Worm (Caenorhabditis elegans) whole organism, L3 larva: ENCODE data around the gene F57F4.1.

Experiments used
- R02D3.7 ChIP-seq: fragments of 150-350 bp; optimal IDR thresholded peaks from 2 replicates; lab custom pipeline; 2014; ENCODE audit warnings: missing biosample characterization, missing genetic modification characterization
- ama-1 ChIP-seq: fragments of 150-350 bp; optimal IDR thresholded peaks from 2 replicates; lab custom pipeline; 2018
- ceh-16 ChIP-seq: sonication (generic microtip); optimal IDR thresholded peaks from 2 replicates; lab custom pipeline; 2017; ENCODE audit warnings: missing biosample characterization, missing genetic modification characterization
- ceh-28 ChIP-seq: fragments of 150-350 bp; optimal IDR thresholded peaks from 2 replicates; lab custom pipeline; 2014; ENCODE audit warnings: missing biosample characterization, missing genetic modification reagents, missing genetic modification characterization
- daf-12 ChIP-seq: fragments of 150-350 bp; optimal IDR thresholded peaks from 2 replicates; lab custom pipeline; 2014; ENCODE audit warnings: missing biosample characterization, missing genetic modification reagents, missing genetic modification characterization
- egl-5 ChIP-seq: fragments of 150-350 bp; optimal IDR thresholded peaks from 2 replicates; lab custom pipeline; 2017; ENCODE audit warnings: missing biosample characterization, missing genetic modification reagents, missing genetic modification characterization, inconsistent platforms
- elt-1 ChIP-seq: fragments of 150-350 bp; optimal IDR thresholded peaks from 2 replicates; lab custom pipeline; 2014; ENCODE audit warnings: missing biosample characterization, missing genetic modification characterization
- elt-2 ChIP-seq: sonication (generic microtip); optimal IDR thresholded peaks from 2 replicates; lab custom pipeline; 2016; ENCODE audit warnings: missing genetic modification reagents, mild to moderate bottlenecking, missing genetic modification characterization, missing compliant biosample characterization
- elt-3 ChIP-seq, 3 experiments: fragments of 150-350 bp in 1 of 3; sonication (generic microtip) in 2 of 3; optimal IDR thresholded peaks; 2 replicates in 2 of 3; 4 replicates in 1 of 3; lab custom pipeline; 2014 to 2017; ENCODE audit warnings: missing biosample characterization in 3 of 3, missing genetic modification characterization in 3 of 3
- eor-1 ChIP-seq, 2 experiments: fragments of 150-350 bp; optimal IDR thresholded peaks; 2 replicates each; lab custom pipeline; 2014 to 2018; ENCODE audit warnings: missing biosample characterization in 2 of 2, missing genetic modification characterization in 2 of 2
- fkh-10 ChIP-seq: sonication (generic microtip); optimal IDR thresholded peaks from 2 replicates; lab custom pipeline; 2017; ENCODE audit warnings: missing biosample characterization, missing genetic modification reagents, missing genetic modification characterization
- fos-1 ChIP-seq: fragments of 150-350 bp; optimal IDR thresholded peaks from 2 replicates; lab custom pipeline; 2014; ENCODE audit warnings: missing biosample characterization, missing genetic modification characterization
- hmg-11 ChIP-seq: sonication (generic microtip); optimal IDR thresholded peaks from 2 replicates; lab custom pipeline; 2016; ENCODE audit warnings: missing genetic modification characterization, missing compliant biosample characterization
- lin-15B ChIP-seq: fragments of 150-350 bp; optimal IDR thresholded peaks from 2 replicates; lab custom pipeline; 2014; ENCODE audit warnings: missing biosample characterization, missing genetic modification characterization
- lin-39 ChIP-seq: fragments of 150-350 bp; optimal IDR thresholded peaks from 2 replicates; lab custom pipeline; 2018; ENCODE audit warnings: missing biosample characterization, missing genetic modification reagents, missing genetic modification characterization
- lsy-12 ChIP-seq: sonication (generic microtip); optimal IDR thresholded peaks from 2 replicates; lab custom pipeline; 2016; ENCODE audit warnings: mild to moderate bottlenecking, missing genetic modification characterization, missing compliant biosample characterization
- mml-1 ChIP-seq: fragments of 150-350 bp; sonication (generic microtip); optimal IDR thresholded peaks from 3 replicates; lab custom pipeline; 2014; ENCODE audit warnings: missing biosample characterization, missing genetic modification characterization
- nfya-1 ChIP-seq: sonication (generic microtip); optimal IDR thresholded peaks from 2 replicates; lab custom pipeline; 2017; ENCODE audit warnings: missing genetic modification characterization, mild to moderate bottlenecking, missing compliant biosample characterization, antibody characterized with exemption, moderate library complexity; ENCODE audit not compliant: insufficient read depth
- nhr-11 ChIP-seq: fragments of 150-350 bp; optimal IDR thresholded peaks from 2 replicates; lab custom pipeline; 2014; ENCODE audit warnings: missing biosample characterization, missing genetic modification characterization
- nhr-12 ChIP-seq: fragments of 150-350 bp; optimal IDR thresholded peaks from 2 replicates; lab custom pipeline; 2014; ENCODE audit warnings: missing biosample characterization, missing genetic modification characterization
- nhr-23 ChIP-seq: fragments of 150-350 bp; optimal IDR thresholded peaks from 2 replicates; lab custom pipeline; 2014; ENCODE audit warnings: missing biosample characterization, missing genetic modification reagents, missing genetic modification characterization
- nhr-237 ChIP-seq: fragments of 150-350 bp; optimal IDR thresholded peaks from 2 replicates; lab custom pipeline; 2014; ENCODE audit warnings: missing biosample characterization, missing genetic modification characterization
- nhr-25 ChIP-seq: sonication (generic microtip); optimal IDR thresholded peaks from 2 replicates; lab custom pipeline; 2017; ENCODE audit warnings: missing biosample characterization, missing genetic modification characterization
- nhr-43 ChIP-seq: sonication (generic microtip); optimal IDR thresholded peaks from 2 replicates; lab custom pipeline; 2016; ENCODE audit warnings: mild to moderate bottlenecking, missing genetic modification characterization, missing compliant biosample characterization; ENCODE audit not compliant: poor library complexity, severe bottlenecking
- nhr-67 ChIP-seq: fragments of 150-350 bp; optimal IDR thresholded peaks from 2 replicates; lab custom pipeline; 2014; ENCODE audit warnings: missing biosample characterization, missing genetic modification characterization
- nhr-76 ChIP-seq: fragments of 150-350 bp; sonication (generic microtip); optimal IDR thresholded peaks from 5 replicates; lab custom pipeline; 2014; ENCODE audit warnings: missing biosample characterization, missing genetic modification characterization
- nhr-77 ChIP-seq: fragments of 150-350 bp; optimal IDR thresholded peaks from 2 replicates; lab custom pipeline; 2014; ENCODE audit warnings: missing biosample characterization, missing genetic modification characterization
- pha-4 ChIP-seq: fragments of 150-350 bp; optimal IDR thresholded peaks from 2 replicates; lab custom pipeline; 2014; ENCODE audit warnings: missing biosample characterization, missing genetic modification reagents, missing genetic modification characterization
- pqm-1 ChIP-seq: fragments of 150-350 bp; optimal IDR thresholded peaks from 2 replicates; lab custom pipeline; 2017; ENCODE audit warnings: missing biosample characterization, missing genetic modification characterization, inconsistent platforms
- sea-2 ChIP-seq: fragments of 150-350 bp; sonication (generic microtip); optimal IDR thresholded peaks from 4 replicates; lab custom pipeline; 2014; ENCODE audit warnings: missing biosample characterization, missing genetic modification reagents, missing genetic modification characterization
- skn-1 ChIP-seq: fragments of 150-350 bp; optimal IDR thresholded peaks from 2 replicates; lab custom pipeline; 2014; ENCODE audit warnings: missing biosample characterization, missing genetic modification characterization
- snpc-4 ChIP-seq: fragments of 150-350 bp; optimal IDR thresholded peaks from 2 replicates; lab custom pipeline; 2014; ENCODE audit warnings: missing biosample characterization, missing genetic modification characterization
- unc-39 ChIP-seq: sonication (generic microtip); optimal IDR thresholded peaks from 4 replicates; lab custom pipeline; 2017; ENCODE audit warnings: missing biosample characterization, missing genetic modification characterization
- unc-62 ChIP-seq: fragments of 150-350 bp; sonication (generic microtip); optimal IDR thresholded peaks from 4 replicates; lab custom pipeline; 2014; ENCODE audit warnings: missing biosample characterization, missing genetic modification reagents, missing genetic modification characterization
- zag-1 ChIP-seq: fragments of 150-350 bp; optimal IDR thresholded peaks from 2 replicates; lab custom pipeline; 2014; ENCODE audit warnings: missing biosample characterization, missing genetic modification characterization
- ztf-11 ChIP-seq: fragments of 150-350 bp; optimal IDR thresholded peaks from 2 replicates; lab custom pipeline; 2014; ENCODE audit warnings: missing biosample characterization, missing genetic modification characterization
- ztf-4 ChIP-seq: fragments of 150-350 bp; optimal IDR thresholded peaks from 2 replicates; lab custom pipeline; 2014; ENCODE audit warnings: missing biosample characterization, missing genetic modification characterization

The F57F4.1 gene

DNA sequence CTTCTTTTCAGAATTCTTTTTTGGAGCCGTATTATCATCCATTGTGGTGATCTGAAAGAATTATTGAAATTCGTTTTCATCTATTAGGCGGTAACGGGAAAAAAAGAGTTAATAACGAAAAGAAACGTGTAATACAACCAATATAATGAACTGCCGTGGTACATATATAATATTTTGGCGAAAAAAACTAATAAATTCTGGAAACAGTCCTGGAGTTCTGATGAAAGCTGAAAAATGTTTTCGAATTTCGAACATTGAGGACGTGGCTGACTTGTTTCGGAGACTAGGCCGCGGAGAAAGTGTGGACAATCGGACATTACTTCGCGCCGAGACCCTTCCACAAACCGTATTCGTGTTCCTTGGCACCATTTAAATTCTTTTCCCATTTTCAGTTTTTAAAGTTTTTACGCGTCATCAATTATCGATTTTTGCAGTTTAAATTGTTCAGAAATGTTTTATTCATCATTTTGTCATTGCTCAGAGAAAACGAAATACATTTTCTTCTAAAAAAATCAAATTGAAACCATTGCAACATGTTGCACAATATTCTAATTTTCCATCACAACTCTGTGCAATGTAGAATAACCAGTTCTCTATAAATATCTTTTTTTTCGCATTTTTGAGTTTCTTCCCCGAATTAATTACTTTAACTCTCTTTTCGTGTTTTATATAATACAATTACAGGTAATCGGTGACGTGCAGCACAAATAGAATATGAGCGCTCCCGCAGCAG is 43.3 kb downstream of the F57F4.1 start, which contains the start of the genes gad-1 and erfa-1:
Gene gad-1 (minus strand): TSS at position 51 of the 733 bp plus-strand sequence.
Gene erfa-1 (plus strand): TSS at position 683 of the 733 bp plus-strand sequence.
- TF ChIP-seq pqm-1 (tag; lab: Kevin White, UChicago) (no peak), ceh-28 (tag; lab: Kevin White, UChicago) (peak; percentile 68), nhr-23 (tag; lab: Kevin White, UChicago) (peak; percentile 60), lin-15B (tag; lab: Kevin White, UChicago) (peak; percentile 95), nhr-12 (tag; lab: Kevin White, UChicago) (no peak), snpc-4 (no peak), nhr-25 (tag; lab: Kevin White, UChicago) (peak; percentile 77), nhr-43 (peak; percentile 46), elt-2 (tag; lab: Kevin White, UChicago) (peak; percentile 39), nfya-1 (tag; lab: Kevin White, UChicago) (peak; percentile 82), hmg-11 (peak; percentile 42), sea-2 (GFP tag; lab: Kevin White, UChicago) (no peak), egl-5 (tag; lab: Kevin White, UChicago) (no peak), ama-1 (peak; percentile 18), lin-39 (tag; lab: Kevin White, UChicago) (peak; percentile 87), pha-4 (tag; lab: Kevin White, UChicago) (peak; percentile 76), elt-1 (tag; lab: Kevin White, UChicago) (no peak)
- TF ChIP-seq, all 47 proteins: peak for 11

DNA sequence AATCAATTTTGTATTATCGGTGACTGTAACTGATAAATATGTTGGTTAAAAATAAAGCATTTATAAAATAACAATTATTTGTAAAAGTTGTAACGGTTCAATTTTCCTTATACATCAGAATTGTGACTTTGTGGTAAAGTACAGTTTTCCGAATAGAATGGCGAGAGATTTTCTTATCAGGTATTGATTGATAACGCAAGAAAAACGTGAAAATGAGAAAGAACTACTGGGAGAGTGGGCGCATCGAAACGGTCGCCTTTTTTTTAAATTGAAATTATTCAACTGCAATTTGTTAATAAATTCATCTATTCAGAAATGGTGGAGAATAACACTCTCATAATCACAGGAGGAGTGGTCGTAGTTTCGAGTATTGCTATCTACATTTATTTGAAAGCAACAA is 46.1 kb downstream of the F57F4.1 start, which contains the start of gene hpo-19:
Gene hpo-19 (plus strand): TSS at position 314 of the 400 bp plus-strand sequence.
- peak; percentile 55 for TF ChIP-seq elt-2 (tag; lab: Kevin White, UChicago)
- no peak for TF ChIP-seq ceh-16

ce11 chrV:6438601-6439000 is 48.3 kb downstream of the F57F4.1 start, which contains the start of gene T05H4.4:
TSS of gene T05H4.4 (plus strand) at chrV:6438901.
- TF ChIP-seq mml-1 (tag; lab: Kevin White, UChicago) (no peak), R02D3.7 (tag; lab: Kevin White, UChicago) (no peak), nhr-23 (tag; lab: Kevin White, UChicago) (no peak), lsy-12 (tag; lab: Kevin White, UChicago) (no peak), zag-1 (no peak), nhr-76 (tag; lab: Kevin White, UChicago) (no peak), sea-2 (GFP tag; lab: Kevin White, UChicago) (no peak), nhr-12 (tag; lab: Kevin White, UChicago) (no peak), nhr-25 (tag; lab: Kevin White, UChicago) (no peak), eor-1 (tag; optimal IDR thresholded peaks at IDR 0.05; lab: Kevin White, UChicago) (no peak), unc-39 (tag; lab: Kevin White, UChicago) (no peak), skn-1 (no peak), hmg-11 (no peak), nhr-67 (no peak), elt-3 (tag; optimal IDR thresholded peaks at IDR 0.05; lab: Kevin White, UChicago) (no peak), lin-15B (tag; lab: Kevin White, UChicago) (no peak)
- TF ChIP-seq, all 47 proteins: peak for 0

ce11 chrV:6441613-6442012 is 51.4 kb downstream of the F57F4.1 start, which contains the start of gene T05H4.15:
TSS of gene T05H4.15 (minus strand) at chrV:6441713.
- no peak for TF ChIP-seq nhr-237
- TF ChIP-seq elt-1 (tag; lab: Kevin White, UChicago), result no peak
- no peak for TF ChIP-seq lin-39 (tag; lab: Kevin White, UChicago)
- TF ChIP-seq nhr-12 (tag; lab: Kevin White, UChicago), result no peak
- no peak for TF ChIP-seq nhr-25 (tag; lab: Kevin White, UChicago)
- TF ChIP-seq elt-2 (tag; lab: Kevin White, UChicago), result no peak
- TF ChIP-seq ceh-16, result no peak
- no peak for TF ChIP-seq fos-1
- TF ChIP-seq unc-62 (GFP tag; lab: Kevin White, UChicago), result no peak
- no peak for TF ChIP-seq eor-1 (tag; optimal IDR thresholded peaks at IDR 0.05; lab: Kevin White, UChicago)
- no peak for TF ChIP-seq snpc-4
- TF ChIP-seq nhr-11 (tag; lab: Kevin White, UChicago), result no peak

ce11 chrV:6442037-6442436 is 51.8 kb downstream of the F57F4.1 start, which contains the start of gene T05H4.3:
TSS of gene T05H4.3 (plus strand) at chrV:6442337.
- no peak for TF ChIP-seq nhr-77
- TF ChIP-seq daf-12 (tag; lab: Kevin White, UChicago), result no peak
- TF ChIP-seq elt-1 (tag; lab: Kevin White, UChicago), result no peak
- no peak for TF ChIP-seq mml-1 (tag; lab: Kevin White, UChicago)
- TF ChIP-seq ztf-4 (tag; lab: Kevin White, UChicago), result no peak
- no peak for TF ChIP-seq R02D3.7 (tag; lab: Kevin White, UChicago)
- no peak for TF ChIP-seq nfya-1 (tag; lab: Kevin White, UChicago)
- TF ChIP-seq lin-39 (tag; lab: Kevin White, UChicago), result no peak
- TF ChIP-seq fkh-10, result no peak
- TF ChIP-seq hmg-11, result no peak
- TF ChIP-seq ztf-11 (tag; lab: Kevin White, UChicago), result no peak
- TF ChIP-seq zag-1, result no peak
- TF ChIP-seq, all 47 proteins: peak for 0
